Worm (Caenorhabditis elegans): ENCODE data around the gene zen-4.

DNA sequence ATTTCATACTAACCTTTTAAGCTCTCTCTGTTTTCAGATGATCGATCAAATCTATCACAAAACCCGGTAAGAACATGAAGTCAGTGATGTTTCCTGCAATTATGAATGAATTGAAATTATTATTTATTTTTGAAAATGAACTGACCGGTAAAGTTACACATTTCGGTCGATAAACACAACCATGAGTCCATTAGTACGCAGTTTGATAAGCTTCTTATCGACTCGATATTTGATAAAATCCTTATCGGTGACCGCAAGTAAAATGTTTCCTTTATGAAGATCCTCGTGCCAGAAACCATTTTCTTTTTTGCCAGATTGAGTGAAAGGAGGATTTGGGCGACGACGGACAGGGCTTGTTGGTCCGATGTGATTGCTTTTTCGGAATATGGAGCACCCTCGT is 31.5 kb upstream of the zen-4 start:
- no peak for TF ChIP-seq ZK546.5 (tag; optimal IDR thresholded peaks at IDR 0.05)
- no peak for TF ChIP-seq F37D6.2 (tag; optimal IDR thresholded peaks at IDR 0.05)
- TF ChIP-seq aha-1 (tag): no peak
- no peak for TF ChIP-seq ces-1 (GFP tag; optimal IDR thresholded peaks at IDR 0.05)
- TF ChIP-seq ztf-11 (tag; optimal IDR thresholded peaks at IDR 0.05): no peak
- no peak for TF ChIP-seq R02D3.7 (tag; optimal IDR thresholded peaks at IDR 0.05)
- TF ChIP-seq hlh-11 (tag; optimal IDR thresholded peaks at IDR 0.05): peak; percentile 31

Data from whole organism, L4 larva.